Worm (Caenorhabditis elegans) whole organism, L2 larva: ENCODE results near the gene cyn-9.
A peak's percentile ranks its signal among the peaks of the same experiment; 100 is the strongest.

Source experiments
- C34F6.9 ChIP-seq: fragments of 150-350 bp; optimal IDR thresholded peaks from 2 replicates; lab custom pipeline; 2014; ENCODE audit warnings: missing biosample characterization, missing genetic modification characterization
- F13H6.1 ChIP-seq: sonication (generic microtip); optimal IDR thresholded peaks from 2 replicates; lab custom pipeline; 2016; ENCODE audit warnings: missing genetic modification characterization, missing compliant biosample characterization
- Y55F3AM.14 ChIP-seq: fragments of 200-800 bp; sonication (Bioruptor generic); optimal IDR thresholded peaks from 2 replicates; lab custom pipeline; 2018; ENCODE audit warnings: mild to moderate bottlenecking, missing genetic modification characterization, missing compliant biosample characterization
- alr-1 ChIP-seq: fragments of 150-350 bp; optimal IDR thresholded peaks from 2 replicates; lab custom pipeline; 2014; ENCODE audit warnings: missing biosample characterization, missing genetic modification characterization
- aly-2 ChIP-seq: fragments of 150-350 bp; optimal IDR thresholded peaks from 2 replicates; lab custom pipeline; 2014; ENCODE audit warnings: missing biosample characterization, missing genetic modification characterization
- ama-1 ChIP-seq: fragments of 150-350 bp; optimal IDR thresholded peaks from 2 replicates; lab custom pipeline; 2018; ENCODE audit warnings: inconsistent platforms
- blmp-1 ChIP-seq: sonication (generic microtip); optimal IDR thresholded peaks from 2 replicates; lab custom pipeline; 2017; ENCODE audit warnings: missing genetic modification characterization, mild to moderate bottlenecking, missing compliant biosample characterization, antibody characterized with exemption, moderate library complexity; ENCODE audit not compliant: insufficient read depth
- ceh-82 ChIP-seq: fragments of 150-350 bp; optimal IDR thresholded peaks from 2 replicates; lab custom pipeline; 2014; ENCODE audit warnings: missing biosample characterization, missing genetic modification characterization
- crh-2 ChIP-seq: sonication (generic microtip); optimal IDR thresholded peaks from 2 replicates; lab custom pipeline; 2017; ENCODE audit warnings: missing biosample characterization, missing genetic modification characterization
- dmd-4 ChIP-seq: sonication (generic microtip); optimal IDR thresholded peaks from 2 replicates; lab custom pipeline; 2017; ENCODE audit warnings: missing biosample characterization, missing genetic modification characterization
- elt-3 ChIP-seq: sonication (generic microtip); optimal IDR thresholded peaks from 2 replicates; lab custom pipeline; 2017; ENCODE audit warnings: missing biosample characterization, missing genetic modification characterization
- fos-1 ChIP-seq: fragments of 150-350 bp; optimal IDR thresholded peaks from 2 replicates; lab custom pipeline; 2014; ENCODE audit warnings: missing biosample characterization, missing genetic modification characterization
- lin-13 ChIP-seq: fragments of 150-350 bp; optimal IDR thresholded peaks from 2 replicates; lab custom pipeline; 2014; ENCODE audit warnings: missing biosample characterization, missing genetic modification reagents, missing genetic modification characterization
- lin-39 ChIP-seq: fragments of 150-350 bp; optimal IDR thresholded peaks from 2 replicates; lab custom pipeline; 2014; ENCODE audit warnings: missing biosample characterization, missing genetic modification reagents, missing genetic modification characterization
- lsy-2 ChIP-seq, 2 experiments: fragments of 150-350 bp in 1 of 2; sonication (generic microtip) in 1 of 2; optimal IDR thresholded peaks; 2 replicates each; lab custom pipeline; 2014 to 2017; ENCODE audit warnings: missing biosample characterization in 2 of 2, missing genetic modification characterization in 2 of 2
- mab-5 ChIP-seq: fragments of 150-350 bp; optimal IDR thresholded peaks from 2 replicates; lab custom pipeline; 2014; ENCODE audit warnings: missing biosample characterization, missing genetic modification characterization
- mbf-1 ChIP-seq: sonication (generic microtip); optimal IDR thresholded peaks from 2 replicates; lab custom pipeline; 2017; ENCODE audit warnings: missing biosample characterization, missing genetic modification characterization
- mdl-1 ChIP-seq, 2 experiments: fragments of 150-350 bp in 1 of 2; sonication (generic microtip) in 1 of 2; optimal IDR thresholded peaks; 2 replicates each; lab custom pipeline; 2017; ENCODE audit warnings: missing biosample characterization in 2 of 2, missing genetic modification characterization in 2 of 2
- nhr-10 ChIP-seq: sonication (generic microtip); optimal IDR thresholded peaks from 2 replicates; lab custom pipeline; 2017; ENCODE audit warnings: missing biosample characterization, missing genetic modification characterization
- nhr-11 ChIP-seq: fragments of 150-350 bp; optimal IDR thresholded peaks from 2 replicates; lab custom pipeline; 2014; ENCODE audit warnings: missing biosample characterization, missing genetic modification characterization
- nhr-12 ChIP-seq: fragments of 150-350 bp; optimal IDR thresholded peaks from 2 replicates; lab custom pipeline; 2014; ENCODE audit warnings: missing biosample characterization, missing genetic modification characterization
- nhr-129 ChIP-seq: fragments of 150-350 bp; optimal IDR thresholded peaks from 2 replicates; lab custom pipeline; 2014; ENCODE audit warnings: missing biosample characterization, missing genetic modification characterization
- nhr-21 ChIP-seq: fragments of 150-350 bp; optimal IDR thresholded peaks from 2 replicates; lab custom pipeline; 2014; ENCODE audit warnings: missing biosample characterization, missing genetic modification characterization
- nhr-23 ChIP-seq: fragments of 150-350 bp; optimal IDR thresholded peaks from 2 replicates; lab custom pipeline; 2014; ENCODE audit warnings: missing biosample characterization, missing genetic modification reagents, missing genetic modification characterization
- nhr-237 ChIP-seq: fragments of 150-350 bp; optimal IDR thresholded peaks from 2 replicates; lab custom pipeline; 2014; ENCODE audit warnings: missing biosample characterization, missing genetic modification characterization
- nhr-25 ChIP-seq: fragments of 150-350 bp; sonication (generic microtip); optimal IDR thresholded peaks from 3 replicates; lab custom pipeline; 2014; ENCODE audit warnings: missing biosample characterization, missing genetic modification characterization
- nhr-77 ChIP-seq: fragments of 150-350 bp; optimal IDR thresholded peaks from 2 replicates; lab custom pipeline; 2014; ENCODE audit warnings: missing biosample characterization, missing genetic modification characterization
- peb-1 ChIP-seq: fragments of 150-350 bp; optimal IDR thresholded peaks from 2 replicates; lab custom pipeline; 2014; ENCODE audit warnings: missing biosample characterization, missing genetic modification characterization
- sem-4 ChIP-seq: fragments of 150-350 bp; optimal IDR thresholded peaks from 2 replicates; lab custom pipeline; 2014; ENCODE audit warnings: missing biosample characterization, missing genetic modification reagents, missing genetic modification characterization
- sma-3 ChIP-seq: sonication (generic microtip); optimal IDR thresholded peaks from 2 replicates; lab custom pipeline; 2016; ENCODE audit warnings: missing genetic modification reagents, missing genetic modification characterization, missing compliant biosample characterization
- sma-9 ChIP-seq, 2 experiments: fragments of 150-350 bp in 1 of 2; sonication (generic microtip) in 1 of 2; optimal IDR thresholded peaks; 2 replicates each; lab custom pipeline; 2014 to 2016; ENCODE audit warnings: missing genetic modification characterization in 2 of 2, mild to moderate bottlenecking in 1 of 2, missing biosample characterization in 1 of 2, missing compliant biosample characterization in 1 of 2, missing genetic modification reagents in 1 of 2, moderate library complexity in 1 of 2
- snpc-4 ChIP-seq: fragments of 150-350 bp; optimal IDR thresholded peaks from 2 replicates; lab custom pipeline; 2014; ENCODE audit warnings: missing biosample characterization, missing genetic modification characterization
- unc-39 ChIP-seq: fragments of 150-350 bp; optimal IDR thresholded peaks from 2 replicates; lab custom pipeline; 2014; ENCODE audit warnings: missing biosample characterization, missing genetic modification characterization
- unc-55 ChIP-seq: fragments of 150-350 bp; sonication (generic microtip); optimal IDR thresholded peaks from 3 replicates; lab custom pipeline; 2014; ENCODE audit warnings: missing biosample characterization, missing genetic modification reagents, missing genetic modification characterization
- unc-62 ChIP-seq: fragments of 150-350 bp; optimal IDR thresholded peaks from 2 replicates; lab custom pipeline; 2014; ENCODE audit warnings: missing biosample characterization, missing genetic modification reagents, missing genetic modification characterization
- zag-1 ChIP-seq: fragments of 150-350 bp; optimal IDR thresholded peaks from 2 replicates; lab custom pipeline; 2014; ENCODE audit warnings: missing biosample characterization, missing genetic modification characterization
- ztf-11 ChIP-seq: sonication (generic microtip); optimal IDR thresholded peaks from 2 replicates; lab custom pipeline; 2017; ENCODE audit warnings: missing biosample characterization, missing genetic modification characterization
- ztf-4 ChIP-seq: fragments of 150-350 bp; optimal IDR thresholded peaks from 2 replicates; lab custom pipeline; 2014; ENCODE audit warnings: missing biosample characterization, missing genetic modification characterization

The cyn-9 gene

ce11 chrIII:3675480-3675879 lies 24.0 kb downstream of the cyn-9 start:
- TF ChIP-seq sma-9 (GFP tag; optimal IDR thresholded peaks at IDR 0.05; lab: Kevin White, UChicago) (no peak), sma-9 (tag; optimal IDR thresholded peaks at IDR 0.05; lab: Kevin White, UChicago) (no peak), mdl-1 (tag; optimal IDR thresholded peaks at IDR 0.05; lab: Kevin White, UChicago) (no peak), lin-39 (no peak), nhr-25 (tag; lab: Kevin White, UChicago) (no peak), zag-1 (no peak), C34F6.9 (tag; lab: Kevin White, UChicago) (no peak), ceh-82 (tag; lab: Kevin White, UChicago) (no peak), ztf-11 (tag; lab: Kevin White, UChicago) (no peak), ama-1 (lab: Kevin White, UChicago) (no peak), aly-2 (tag; lab: Kevin White, UChicago) (no peak), elt-3 (tag; lab: Kevin White, UChicago) (no peak), ztf-4 (tag; lab: Kevin White, UChicago) (no peak), dmd-4 (tag; lab: Kevin White, UChicago) (no peak)

ce11 chrIII:3674149-3674548 lies 25.3 kb downstream of the cyn-9 start:
- TF ChIP-seq elt-3 (tag; lab: Kevin White, UChicago) (no peak), fos-1 (tag; lab: Kevin White, UChicago) (no peak), peb-1 (no peak), alr-1 (no peak), unc-55 (GFP tag; lab: Kevin White, UChicago) (no peak), unc-62 (GFP tag; lab: Kevin White, UChicago) (no peak), sma-3 (GFP tag; lab: Kevin White, UChicago) (no peak), nhr-10 (tag; lab: Kevin White, UChicago) (no peak)

- TF ChIP-seq Y55F3AM.14 (no peak), nhr-77 (tag; lab: Kevin White, UChicago) (no peak), nhr-129 (tag; lab: Kevin White, UChicago) (peak; percentile 38), ztf-4 (tag; lab: Kevin White, UChicago) (no peak), unc-39 (no peak), blmp-1 (tag; lab: Kevin White, UChicago) (peak; percentile 11), ztf-11 (tag; lab: Kevin White, UChicago) (no peak), mab-5 (no peak), crh-2 (tag; lab: Kevin White, UChicago) (peak; percentile 48), sem-4 (tag; lab: Kevin White, UChicago) (peak; percentile 4), mdl-1 (tag; optimal IDR thresholded peaks at IDR 0.05; lab: Kevin White, UChicago) (no peak), nhr-23 (tag; lab: Kevin White, UChicago) (no peak), sma-9 (GFP tag; optimal IDR thresholded peaks at IDR 0.05; lab: Kevin White, UChicago) (peak; percentile 12), sma-9 (tag; optimal IDR thresholded peaks at IDR 0.05; lab: Kevin White, UChicago) (no peak), unc-62 (GFP tag; lab: Kevin White, UChicago) (no peak), lsy-2 (tag; optimal IDR thresholded peaks at IDR 0.05; lab: Kevin White, UChicago) (peak in 1 of 2 experiments; percentile 20), nhr-237 (tag; lab: Kevin White, UChicago) (no peak), mbf-1 (tag; lab: Kevin White, UChicago) (no peak), dmd-4 (tag; lab: Kevin White, UChicago) (no peak), sma-3 (GFP tag; lab: Kevin White, UChicago) (no peak), nhr-11 (tag; lab: Kevin White, UChicago) (no peak), lin-13 (peak; percentile 22), ceh-82 (tag; lab: Kevin White, UChicago) (no peak), F13H6.1 (peak; percentile 54), nhr-10 (tag; lab: Kevin White, UChicago) (no peak), nhr-25 (tag; lab: Kevin White, UChicago) (peak; percentile 65), nhr-12 (tag; lab: Kevin White, UChicago) (no peak), nhr-21 (tag; lab: Kevin White, UChicago) (no peak)
Observed at ce11 chrIII:3672839-3673238, 26.6 kb downstream of the cyn-9 start.

- TF ChIP-seq unc-55 (GFP tag; lab: Kevin White, UChicago) = peak; percentile 13
- peak; percentile 45 for TF ChIP-seq ztf-4 (tag; lab: Kevin White, UChicago)
- TF ChIP-seq mdl-1 (tag; optimal IDR thresholded peaks at IDR 0.05; lab: Kevin White, UChicago) = no peak
- peak in 1 of 2 experiments; percentile 41 for TF ChIP-seq lsy-2 (tag; optimal IDR thresholded peaks at IDR 0.05; lab: Kevin White, UChicago)
- TF ChIP-seq C34F6.9 (tag; lab: Kevin White, UChicago) = peak; percentile 29
- TF ChIP-seq crh-2 (tag; lab: Kevin White, UChicago) = peak; percentile 29
- no peak for TF ChIP-seq snpc-4
- peak; percentile 39 for TF ChIP-seq nhr-21 (tag; lab: Kevin White, UChicago)
Observed at ce11 chrIII:3670984-3671383, 28.5 kb downstream of the cyn-9 start.
